Fruit fly (Drosophila melanogaster): ENCODE data around the gene Mayo.

The Mayo gene

dm6 chr3R:31097221-31097620, 11.8 kb downstream of the Mayo start, which contains the start of gene CG11317:
Gene CG11317 (minus strand): TSS chr3R:31097321.
- TF ChIP-seq ham (GFP tag; IDR thresholded peaks at IDR 0.05) (no peak), Hr51 (GFP tag; optimal IDR thresholded peaks at IDR 0.05) (peak in 1 of 2 experiments; percentile 22), CG9609 (GFP tag; optimal IDR thresholded peaks at IDR 0.05) (no peak), CG16815 (GFP tag; optimal IDR thresholded peaks at IDR 0.05) (no peak), psq (GFP tag; optimal IDR thresholded peaks at IDR 0.05) (no peak), dan (GFP tag; IDR thresholded peaks at IDR 0.05) (no peak), CG13424 (tag; optimal IDR thresholded peaks at IDR 0.05) (no peak), ranshi (GFP tag; IDR thresholded peaks at IDR 0.05) (no peak), Deaf1 (tag; optimal IDR thresholded peaks at IDR 0.05) (peak; percentile 88), dati (GFP tag; IDR thresholded peaks at IDR 0.05) (no peak), ATbp (GFP tag; optimal IDR thresholded peaks at IDR 0.05) (no peak), Bgb (GFP tag; IDR thresholded peaks at IDR 0.05; ENCODE audit: partially characterized antibody) (0 out of 2 replicates have a peak, but pooled peaks have one; percentile 10), Sin3A (optimal IDR thresholded peaks at IDR 0.05) (no peak), Trl (optimal IDR thresholded peaks at IDR 0.05) (peak; percentile 3 to 27), Trl (GFP tag; optimal IDR thresholded peaks at IDR 0.05) (no peak), CG9437 (GFP tag; optimal IDR thresholded peaks at IDR 0.05) (peak; percentile 79), CG2120 (GFP tag; optimal IDR thresholded peaks at IDR 0.05) (no peak), HLHmδ (GFP tag; optimal IDR thresholded peaks at IDR 0.05) (no peak), Jarid2 (GFP tag; optimal IDR thresholded peaks at IDR 0.05) (peak; percentile 32)

- TF ChIP-seq Dbx (GFP tag; IDR thresholded peaks at IDR 0.05) (no peak), sens (GFP tag) (peak; percentile 75), CG12744 (GFP tag; optimal IDR thresholded peaks at IDR 0.05) (no peak), jigr1 (GFP tag; IDR thresholded peaks at IDR 0.05) (no peak), Ets97D (GFP tag; optimal IDR thresholded peaks at IDR 0.05) (peak; percentile 75), CG8765 (GFP tag; IDR thresholded peaks at IDR 0.05) (no peak), gem (tag; optimal IDR thresholded peaks at IDR 0.05) (no peak), CG31365 (tag; optimal IDR thresholded peaks at IDR 0.05) (peak; percentile 11), CG12104 (GFP tag; optimal IDR thresholded peaks at IDR 0.05) (no peak), toy (GFP tag; IDR thresholded peaks at IDR 0.05) (no peak), CG7271 (tag; optimal IDR thresholded peaks at IDR 0.05) (peak; percentile 10), oc (tag; optimal IDR thresholded peaks at IDR 0.05) (no peak)
These were observed 19.0 kb downstream of the Mayo start for dm6 chr3R:31089985-31090384.

- no peak for TF ChIP-seq CG4707 (GFP tag; optimal IDR thresholded peaks at IDR 0.05)
- peak; percentile 14 for TF ChIP-seq Myb (GFP tag; optimal IDR thresholded peaks at IDR 0.05)
- TF ChIP-seq so (GFP tag; IDR thresholded peaks at IDR 0.05) = no peak
- no peak for TF ChIP-seq sna (GFP tag; IDR thresholded peaks at IDR 0.05; ENCODE audit: partially characterized antibody)
- TF ChIP-seq gro (GFP tag; optimal IDR thresholded peaks at IDR 0.05) = no peak
- no peak for TF ChIP-seq en (GFP tag; optimal IDR thresholded peaks at IDR 0.05)
- peak; percentile 96 for TF ChIP-seq CG31365 (tag; optimal IDR thresholded peaks at IDR 0.05)
- no peak for TF ChIP-seq Ada2b (GFP tag; IDR thresholded peaks at IDR 0.05)
- TF ChIP-seq gfzf (GFP tag; optimal IDR thresholded peaks at IDR 0.05) = no peak
- TF ChIP-seq CG17612 (GFP tag; IDR thresholded peaks at IDR 0.05) = 0 out of 2 replicates have a peak, but pooled peaks have one; percentile 9
- peak; percentile 4 for TF ChIP-seq pb (GFP tag; optimal IDR thresholded peaks at IDR 0.05)
- no peak for TF ChIP-seq CG18476 (GFP tag; optimal IDR thresholded peaks at IDR 0.05)
- TF ChIP-seq corto (GFP tag; optimal IDR thresholded peaks at IDR 0.05) = no peak
- no peak for TF ChIP-seq MTF-1 (GFP tag; optimal IDR thresholded peaks at IDR 0.05; ENCODE audit: borderline replicate concordance)
- TF ChIP-seq CoRest (tag; optimal IDR thresholded peaks at IDR 0.05) = peak; percentile 47
- TF ChIP-seq ato (GFP tag; IDR thresholded peaks at IDR 0.05; ENCODE audit: partially characterized antibody) = peak; percentile 45; the same call in 1 of the 2 replicates
- peak; percentile 1 for TF ChIP-seq Xbp1 (GFP tag; optimal IDR thresholded peaks at IDR 0.05)
- no peak for TF ChIP-seq CTCF (GFP tag; optimal IDR thresholded peaks at IDR 0.05)
- TF ChIP-seq stwl (tag; optimal IDR thresholded peaks at IDR 0.05) = peak; percentile 40
- TF ChIP-seq Six4 (GFP tag; optimal IDR thresholded peaks at IDR 0.05) = no peak
- TF ChIP-seq CG16863 (GFP tag; optimal IDR thresholded peaks at IDR 0.05) = peak; percentile 17
- peak; percentile 17 for TF ChIP-seq Antp (GFP tag; optimal IDR thresholded peaks at IDR 0.05)
These were observed 22.6 kb downstream of the Mayo start for dm6 chr3R:31086394-31086793.

All from whole organism, embryonic.